Fruit fly (Drosophila melanogaster): Measurements from ENCODE around the gene CG7829.

dm6 chr3R:29861432-29862249 lies 44.1 kb upstream of the CG7829 start, which contains the start of the genes CG15514 and RpS8:
- no peak for TF ChIP-seq h (optimal IDR thresholded peaks at IDR 0.05)
- TF ChIP-seq ttk (optimal IDR thresholded peaks at IDR 0.05) = no peak

Data from Kc167 (cell line).